Worm (Caenorhabditis elegans): ENCODE measurements around the gene ZK669.5.

ZK669.5 gene

ce11 chrII:7946830-7947425 is at the start of gene ZK669.5:
Gene ZK669.5, minus strand, starts transcription at chrII:7946880.
- TF ChIP-seq snpc-4 (tag; optimal IDR thresholded peaks at IDR 0.05) (no peak), hlh-1 (tag; optimal IDR thresholded peaks at IDR 0.05) (no peak), drap-1 (GFP tag; optimal IDR thresholded peaks at IDR 0.05) (no peak), flh-1 (GFP tag; optimal IDR thresholded peaks at IDR 0.05) (no peak), nhr-76 (tag; optimal IDR thresholded peaks at IDR 0.05) (no peak), nhr-2 (tag; optimal IDR thresholded peaks at IDR 0.05) (no peak), elt-1 (tag; optimal IDR thresholded peaks at IDR 0.05; ENCODE audit: borderline replicate concordance, insufficient read depth) (no peak), ceh-39 (tag; optimal IDR thresholded peaks at IDR 0.05) (no peak), sptf-1 (tag; optimal IDR thresholded peaks at IDR 0.05) (no peak), ham-2 (GFP tag; optimal IDR thresholded peaks at IDR 0.05) (no peak), nhr-12 (tag; optimal IDR thresholded peaks at IDR 0.05) (no peak), unc-39 (tag; optimal IDR thresholded peaks at IDR 0.05) (no peak), sem-2 (GFP tag; optimal IDR thresholded peaks at IDR 0.05) (no peak), M03D4.4 (tag; optimal IDR thresholded peaks at IDR 0.05) (no peak), ztf-11 (tag; optimal IDR thresholded peaks at IDR 0.05) (no peak), mls-2 (tag; optimal IDR thresholded peaks at IDR 0.05) (no peak), zip-8 (tag; optimal IDR thresholded peaks at IDR 0.05) (no peak), lin-32 (GFP tag; optimal IDR thresholded peaks at IDR 0.05) (no peak)

- TF ChIP-seq ces-1 (GFP tag; optimal IDR thresholded peaks at IDR 0.05) (peak; percentile 20), unc-39 (tag; optimal IDR thresholded peaks at IDR 0.05) (no peak), lin-13 (tag; optimal IDR thresholded peaks at IDR 0.05) (no peak), drap-1 (GFP tag; optimal IDR thresholded peaks at IDR 0.05) (no peak), ceh-43 (GFP tag; optimal IDR thresholded peaks at IDR 0.05) (no peak)
These were observed 44.6 kb upstream of the ZK669.5 start for ce11 chrII:7991279-7991678.

ce11 chrII:7990192-7990591 is 43.5 kb upstream of the ZK669.5 start:
- peak; percentile 64 for TF ChIP-seq ces-1 (GFP tag; optimal IDR thresholded peaks at IDR 0.05)
- TF ChIP-seq lin-32 (GFP tag; optimal IDR thresholded peaks at IDR 0.05) = no peak

ce11 chrII:7986928-7987327 is 40.2 kb upstream of the ZK669.5 start:
- TF ChIP-seq ces-1 (GFP tag; optimal IDR thresholded peaks at IDR 0.05) = no peak
- no peak for TF ChIP-seq drap-1 (GFP tag; optimal IDR thresholded peaks at IDR 0.05)
- TF ChIP-seq blmp-1 (tag; optimal IDR thresholded peaks at IDR 0.05) = no peak
- TF ChIP-seq nhr-12 (tag; optimal IDR thresholded peaks at IDR 0.05) = no peak
- TF ChIP-seq unc-62 (GFP tag; optimal IDR thresholded peaks at IDR 0.05) = no peak
- no peak for TF ChIP-seq zip-8 (tag; optimal IDR thresholded peaks at IDR 0.05)
- TF ChIP-seq mls-2 (tag; optimal IDR thresholded peaks at IDR 0.05) = no peak
- no peak for TF ChIP-seq sem-2 (GFP tag; optimal IDR thresholded peaks at IDR 0.05)
- TF ChIP-seq hlh-1 (tag; optimal IDR thresholded peaks at IDR 0.05) = no peak
- TF ChIP-seq nhr-28 (tag; optimal IDR thresholded peaks at IDR 0.05) = no peak
- TF ChIP-seq unc-120 (tag; optimal IDR thresholded peaks at IDR 0.05; ENCODE audit: poor library complexity, severe bottlenecking) = no peak
- no peak for TF ChIP-seq tbx-8 (GFP tag; optimal IDR thresholded peaks at IDR 0.05)
- TF ChIP-seq cnd-1 (tag; optimal IDR thresholded peaks at IDR 0.05) = no peak
- no peak for TF ChIP-seq M03D4.4 (tag; optimal IDR thresholded peaks at IDR 0.05)
- TF ChIP-seq elt-3 (tag; optimal IDR thresholded peaks at IDR 0.05) = no peak

ce11 chrII:7985029-7985428 is 38.3 kb upstream of the ZK669.5 start:
- no peak for TF ChIP-seq blmp-1 (tag; optimal IDR thresholded peaks at IDR 0.05)
- no peak for TF ChIP-seq tbx-8 (GFP tag; optimal IDR thresholded peaks at IDR 0.05)
- TF ChIP-seq lin-13 (tag; optimal IDR thresholded peaks at IDR 0.05) = no peak
- TF ChIP-seq ham-2 (GFP tag; optimal IDR thresholded peaks at IDR 0.05) = no peak
- TF ChIP-seq mab-5 (tag; optimal IDR thresholded peaks at IDR 0.05) = no peak
- TF ChIP-seq snpc-4 (tag; optimal IDR thresholded peaks at IDR 0.05) = no peak
- TF ChIP-seq nhr-237 (tag; optimal IDR thresholded peaks at IDR 0.05) = no peak
- no peak for TF ChIP-seq elt-1 (tag; optimal IDR thresholded peaks at IDR 0.05; ENCODE audit: borderline replicate concordance, insufficient read depth)
- no peak for TF ChIP-seq unc-62 (GFP tag; optimal IDR thresholded peaks at IDR 0.05)
- TF ChIP-seq ztf-11 (tag; optimal IDR thresholded peaks at IDR 0.05) = no peak
- no peak for TF ChIP-seq sptf-1 (tag; optimal IDR thresholded peaks at IDR 0.05)
- no peak for TF ChIP-seq nhr-12 (tag; optimal IDR thresholded peaks at IDR 0.05)
- TF ChIP-seq unc-39 (tag; optimal IDR thresholded peaks at IDR 0.05) = no peak
- no peak for TF ChIP-seq sem-2 (GFP tag; optimal IDR thresholded peaks at IDR 0.05)
- TF ChIP-seq lsy-2 (tag; optimal IDR thresholded peaks at IDR 0.05) = no peak
- no peak for TF ChIP-seq nhr-2 (tag; optimal IDR thresholded peaks at IDR 0.05)
- TF ChIP-seq M03D4.4 (tag; optimal IDR thresholded peaks at IDR 0.05) = no peak
- no peak for TF ChIP-seq nhr-76 (tag; optimal IDR thresholded peaks at IDR 0.05)

Data from whole organism, mixed stage, embryonic.